Fruit fly (Drosophila melanogaster) Kc167 (cell line): ENCODE measurements around the gene Naa30A.

Source experiments
- Myc ChIP-seq: fragments of >200 bp; optimal IDR thresholded peaks from 2 replicates; lab custom pipeline; 2017; ENCODE audit warnings: missing external identifiers
- Sin3A ChIP-seq: fragments of >200 bp; optimal IDR thresholded peaks from 2 replicates; lab custom pipeline; 2018; ENCODE audit warnings: missing external identifiers
- h ChIP-seq: fragments of >200 bp; optimal IDR thresholded peaks from 3 replicates; lab custom pipeline; 2018; ENCODE audit warnings: missing external identifiers
- insv ChIP-seq: fragments of >200 bp; optimal IDR thresholded peaks from 3 replicates; lab custom pipeline; 2018; ENCODE audit warnings: missing external identifiers
- psq ChIP-seq: fragments of >200 bp; optimal IDR thresholded peaks from 2 replicates; lab custom pipeline; 2017; ENCODE audit warnings: missing external identifiers
- ttk ChIP-seq: sonication (Bioruptor generic); optimal IDR thresholded peaks from 2 replicates; lab custom pipeline; 2017; ENCODE audit warnings: missing external identifiers

The Naa30A gene

DNA sequence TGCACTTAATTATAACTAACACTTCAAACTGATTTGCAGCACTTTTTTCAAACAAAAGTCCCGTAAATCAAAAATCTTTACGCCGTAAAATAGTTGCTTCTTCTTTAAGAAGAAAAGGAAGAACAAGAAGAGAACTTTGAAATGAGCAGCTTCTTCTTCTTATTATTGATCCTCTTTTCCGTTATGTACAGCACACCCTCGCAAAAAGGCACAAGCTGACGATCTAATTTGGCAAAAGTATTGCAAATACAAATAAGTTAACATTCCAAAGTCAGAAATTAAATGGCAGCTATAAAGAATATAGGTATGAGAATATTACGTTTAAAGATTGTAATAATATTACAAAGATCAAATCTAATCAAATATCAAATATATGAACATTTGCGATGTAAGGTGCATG lies 378 bp upstream of the Naa30A start, which contains the start of gene CG11409:
Gene CG11409 (minus strand): TSS at position 60 of the 400 bp plus-strand sequence.
- TF ChIP-seq Myc (lab: Kevin White, UChicago): no peak
- no peak for TF ChIP-seq psq (lab: Kevin White, UChicago)
- TF ChIP-seq insv: no peak
- TF ChIP-seq h (lab: Kevin White, UChicago): no peak
- TF ChIP-seq ttk (lab: Kevin White, UChicago): no peak
- TF ChIP-seq Sin3A (lab: Kevin White, UChicago): no peak

dm6 chrX:1346256-1346655 lies 4.3 kb downstream of the Naa30A start, which contains the start of gene Tsp2A:
Gene Tsp2A, plus strand, starts transcription at chrX:1346553.
- TF ChIP-seq h (lab: Kevin White, UChicago) (no peak), Myc (lab: Kevin White, UChicago) (no peak), Sin3A (lab: Kevin White, UChicago) (no peak), ttk (lab: Kevin White, UChicago) (no peak), psq (lab: Kevin White, UChicago) (no peak), insv (no peak)

DNA sequence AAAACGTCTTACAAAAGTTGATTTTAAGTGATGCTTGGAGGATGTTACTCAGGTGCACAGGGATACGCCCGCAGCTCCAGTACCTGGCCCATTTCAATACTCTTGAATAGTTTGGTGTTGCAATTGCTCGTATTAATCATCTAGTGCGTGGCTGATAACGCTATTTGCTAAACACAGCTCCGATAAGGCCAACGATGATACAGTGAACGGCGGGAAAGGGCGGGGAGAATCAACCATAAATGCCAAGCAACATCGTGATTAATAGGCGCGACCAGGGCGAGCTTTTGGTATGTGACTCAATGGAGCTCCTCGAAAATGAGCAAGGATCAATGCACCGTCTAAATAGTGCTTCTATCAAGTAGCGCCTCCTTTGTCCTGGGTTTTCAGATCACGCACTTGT lies 4.9 kb downstream of the Naa30A start:
- TF ChIP-seq insv (no peak), Myc (lab: Kevin White, UChicago) (no peak), psq (lab: Kevin White, UChicago) (no peak), Sin3A (lab: Kevin White, UChicago) (no peak), ttk (lab: Kevin White, UChicago) (no peak), h (lab: Kevin White, UChicago) (no peak)

- TF ChIP-seq Myc (lab: Kevin White, UChicago) (no peak), h (lab: Kevin White, UChicago) (no peak), psq (lab: Kevin White, UChicago) (no peak), insv (no peak), ttk (lab: Kevin White, UChicago) (no peak), Sin3A (lab: Kevin White, UChicago) (no peak)
Observed at dm6 chrX:1349255-1349654, 7.3 kb downstream of the Naa30A start, which contains the start of gene MTPAP. Gene MTPAP, minus strand, starts transcription at chrX:1349357.

dm6 chrX:1353322-1354212 lies 11.7 kb downstream of the Naa30A start, which contains the start of the genes CG12773 and CG11417:
Gene CG12773, minus strand, starts transcription at chrX:1353981.
Gene CG11417, plus strand, starts transcription at chrX:1354014.
- TF ChIP-seq Sin3A (lab: Kevin White, UChicago): no peak
- no peak for TF ChIP-seq ttk (lab: Kevin White, UChicago)
- TF ChIP-seq insv: no peak
- no peak for TF ChIP-seq psq (lab: Kevin White, UChicago)
- no peak for TF ChIP-seq h (lab: Kevin White, UChicago)
- TF ChIP-seq Myc (lab: Kevin White, UChicago): no peak

dm6 chrX:1357501-1357900 lies 15.6 kb downstream of the Naa30A start, which contains the start of gene png:
Gene png, minus strand, starts transcription at chrX:1357601.
- TF ChIP-seq Sin3A (lab: Kevin White, UChicago): no peak
- no peak for TF ChIP-seq insv
- TF ChIP-seq h (lab: Kevin White, UChicago): no peak
- no peak for TF ChIP-seq psq (lab: Kevin White, UChicago)
- no peak for TF ChIP-seq Myc (lab: Kevin White, UChicago)
- TF ChIP-seq ttk (lab: Kevin White, UChicago): no peak

dm6 chrX:1368949-1369348 lies 27.0 kb downstream of the Naa30A start, which contains the start of gene CG14770:
Gene CG14770, plus strand, starts transcription at chrX:1369249.
- TF ChIP-seq Myc (lab: Kevin White, UChicago): no peak
- TF ChIP-seq insv: no peak
- no peak for TF ChIP-seq Sin3A (lab: Kevin White, UChicago)
- no peak for TF ChIP-seq psq (lab: Kevin White, UChicago)
- no peak for TF ChIP-seq h (lab: Kevin White, UChicago)
- TF ChIP-seq ttk (lab: Kevin White, UChicago): no peak

DNA sequence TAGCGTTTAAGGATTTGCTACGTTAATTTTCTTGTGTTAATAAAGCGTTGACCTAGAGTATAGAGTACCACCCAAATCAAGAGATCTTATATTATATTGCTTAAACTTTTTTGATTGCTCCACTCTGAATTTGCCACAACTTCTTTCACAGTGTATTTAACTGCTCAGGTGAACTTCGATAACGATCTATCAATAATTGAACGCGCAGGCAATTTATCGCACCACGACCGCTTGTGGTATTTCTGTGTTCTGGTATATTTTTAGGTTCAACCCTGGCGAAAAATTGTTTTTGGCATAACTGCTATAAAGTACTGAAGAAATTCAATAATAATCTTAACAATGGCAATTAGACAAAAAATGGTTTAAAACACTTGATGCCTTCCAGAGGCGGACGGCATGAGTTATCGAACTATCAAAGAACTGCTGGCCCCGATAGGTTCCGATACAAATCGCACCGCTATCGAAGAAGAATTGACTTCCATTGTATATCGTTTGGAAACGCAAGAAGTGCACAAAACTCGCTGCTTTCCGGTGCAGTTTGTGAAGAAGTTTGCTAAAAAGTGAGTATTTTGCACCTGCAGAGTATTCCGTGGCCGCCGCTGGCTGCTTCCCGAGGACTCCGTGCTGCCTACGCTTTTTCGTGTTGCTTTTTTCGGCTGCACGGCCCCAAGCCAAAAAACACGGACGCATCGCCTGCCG lies 28.3 kb downstream of the Naa30A start, which contains the start of gene ssx:
Gene ssx (plus strand): TSS at position 477 of the 699 bp plus-strand sequence.
- no peak for TF ChIP-seq psq (lab: Kevin White, UChicago)
- no peak for TF ChIP-seq h (lab: Kevin White, UChicago)
- no peak for TF ChIP-seq ttk (lab: Kevin White, UChicago)
- TF ChIP-seq Myc (lab: Kevin White, UChicago): no peak
- TF ChIP-seq insv: no peak
- no peak for TF ChIP-seq Sin3A (lab: Kevin White, UChicago)

dm6 chrX:1372667-1373066 lies 30.8 kb downstream of the Naa30A start:
- no peak for TF ChIP-seq Sin3A (lab: Kevin White, UChicago)
- no peak for TF ChIP-seq Myc (lab: Kevin White, UChicago)
- TF ChIP-seq h (lab: Kevin White, UChicago): no peak
- TF ChIP-seq insv: no peak
- no peak for TF ChIP-seq ttk (lab: Kevin White, UChicago)
- no peak for TF ChIP-seq psq (lab: Kevin White, UChicago)

- no peak for TF ChIP-seq Myc (lab: Kevin White, UChicago)
- TF ChIP-seq ttk (lab: Kevin White, UChicago): no peak
- TF ChIP-seq Sin3A (lab: Kevin White, UChicago): no peak
Observed at dm6 chrX:1375265-1375958, 33.5 kb downstream of the Naa30A start, which contains the start of gene AMPKalpha. Gene AMPKalpha, plus strand, starts transcription at chrX:1375536.
